Fruit fly (Drosophila melanogaster) whole organism, embryonic: ENCODE data around the gene CG5235.
A peak's percentile ranks its signal among the peaks of the same experiment; 100 is the strongest.

Experiments
- Awh ChIP-seq: fragments of 200-800 bp; sonication (Bioruptor generic); IDR thresholded peaks from 2 replicates; pipeline ENCODE4, ENCODE4 v1.3.6; 2022; ENCODE audit warnings: missing biosample characterization, missing genetic modification characterization
- Blimp-1 ChIP-seq: fragments of 200-800 bp; sonication (Bioruptor generic); optimal IDR thresholded peaks from 3 replicates; lab custom pipeline; 2018; ENCODE audit warnings: missing biosample characterization, missing genetic modification characterization, mild to moderate bottlenecking, moderate library complexity, missing genetic modification reagents
- CG10209 ChIP-seq: fragments of 200-800 bp; sonication (Bioruptor generic); optimal IDR thresholded peaks from 3 replicates; lab custom pipeline; 2017; ENCODE audit warnings: missing biosample characterization, mild to moderate bottlenecking, missing genetic modification characterization, missing genetic modification reagents
- CG10267 ChIP-seq: fragments of 200-800 bp; sonication (Bioruptor generic); optimal IDR thresholded peaks from 2 replicates; lab custom pipeline; 2018; ENCODE audit warnings: missing biosample characterization, mild to moderate bottlenecking, missing genetic modification characterization, moderate library complexity
- CG10654 ChIP-seq: fragments of 200-800 bp; sonication (Bioruptor generic); optimal IDR thresholded peaks from 2 replicates; lab custom pipeline; 2016; ENCODE audit warnings: missing biosample characterization, missing genetic modification characterization
- CG12391 ChIP-seq: fragments of 200-800 bp; sonication (Bioruptor generic); optimal IDR thresholded peaks from 3 replicates; lab custom pipeline; 2018; ENCODE audit warnings: missing biosample characterization, mild to moderate bottlenecking, missing genetic modification characterization, moderate library complexity
- CG13287 ChIP-seq: fragments of 200-800 bp; sonication (Bioruptor generic); IDR thresholded peaks from 2 replicates; pipeline ENCODE4 v1.3.6; 2022; ENCODE audit warnings: missing biosample characterization, missing genetic modification characterization; ENCODE audit not compliant: partially characterized antibody
- CG13775 ChIP-seq: fragments of 200-800 bp; sonication (Bioruptor generic); optimal IDR thresholded peaks from 3 replicates; lab custom pipeline; 2017; ENCODE audit warnings: missing biosample characterization, mild to moderate bottlenecking, missing genetic modification characterization
- CG14860 ChIP-seq: fragments of 200-800 bp; sonication (Bioruptor generic); IDR thresholded peaks from 3 replicates; pipeline ENCODE4 v1.3.6; 2022; ENCODE audit warnings: missing biosample characterization, missing genetic modification characterization; ENCODE audit not compliant: partially characterized antibody
- CG14965 ChIP-seq: fragments of 200-800 bp; sonication (Bioruptor generic); optimal IDR thresholded peaks from 2 replicates; lab custom pipeline; 2016; ENCODE audit warnings: missing biosample characterization, missing genetic modification characterization, borderline replicate concordance
- CG17359 ChIP-seq: fragments of 200-800 bp; sonication (Bioruptor generic); optimal IDR thresholded peaks from 3 replicates; lab custom pipeline; 2018; ENCODE audit warnings: missing biosample characterization, mild to moderate bottlenecking, missing genetic modification characterization, moderate library complexity
- CG17568 ChIP-seq: fragments of 200-800 bp; sonication (Bioruptor generic); optimal IDR thresholded peaks from 2 replicates; lab custom pipeline; 2018; ENCODE audit warnings: missing biosample characterization, mild to moderate bottlenecking, missing genetic modification characterization, moderate library complexity
- CG17802 ChIP-seq: fragments of 200-800 bp; sonication (Bioruptor generic); optimal IDR thresholded peaks from 2 replicates; lab custom pipeline; 2018; ENCODE audit warnings: missing biosample characterization, mild to moderate bottlenecking, missing genetic modification characterization, moderate library complexity
- CG2116 ChIP-seq: fragments of 200-800 bp; sonication (Bioruptor generic); optimal IDR thresholded peaks from 3 replicates; lab custom pipeline; 2018; ENCODE audit warnings: missing biosample characterization, mild to moderate bottlenecking, missing genetic modification characterization
- CG2875 ChIP-seq: fragments of 200-800 bp; sonication (Bioruptor generic); optimal IDR thresholded peaks from 2 replicates; lab custom pipeline; 2017; ENCODE audit warnings: missing biosample characterization, mild to moderate bottlenecking, missing genetic modification characterization, missing genetic modification reagents
- CG2889 ChIP-seq: fragments of 200-800 bp; sonication (Bioruptor generic); IDR thresholded peaks from 3 replicates; pipeline ENCODE4 v1.3.6; 2022; ENCODE audit warnings: missing biosample characterization, missing genetic modification characterization
- CG33557 ChIP-seq: fragments of 200-800 bp; sonication (Bioruptor generic); optimal IDR thresholded peaks from 2 replicates; lab custom pipeline; 2019; ENCODE audit warnings: missing biosample characterization, mild to moderate bottlenecking, missing genetic modification characterization, moderate library complexity
- CG3726 ChIP-seq: fragments of 200-800 bp; sonication (Bioruptor generic); IDR thresholded peaks from 3 replicates; pipeline ENCODE4, ENCODE4 v1.3.6; 2022; ENCODE audit warnings: missing biosample characterization, missing genetic modification characterization
- CG4854 ChIP-seq: fragments of 200-800 bp; sonication (Bioruptor generic); optimal IDR thresholded peaks from 2 replicates; lab custom pipeline; 2016; ENCODE audit warnings: missing biosample characterization, missing genetic modification characterization, inconsistent platforms
- CG6689 ChIP-seq: fragments of 200-800 bp; sonication (Bioruptor generic); IDR thresholded peaks from 2 replicates; pipeline ENCODE4 v1.3.6; 2022; ENCODE audit warnings: missing biosample characterization, missing genetic modification characterization
- CG6854 ChIP-seq: fragments of 200-800 bp; sonication (Bioruptor generic); optimal IDR thresholded peaks from 3 replicates; lab custom pipeline; 2017; ENCODE audit warnings: missing biosample characterization, mild to moderate bottlenecking, missing genetic modification characterization
- CG7745 ChIP-seq: fragments of 200-800 bp; sonication (Bioruptor generic); optimal IDR thresholded peaks from 2 replicates; lab custom pipeline; 2018; ENCODE audit warnings: missing biosample characterization, mild to moderate bottlenecking, missing genetic modification characterization, moderate library complexity
- Doc2 ChIP-seq: fragments of 200-800 bp; sonication (Bioruptor generic); IDR thresholded peaks from 2 replicates; pipeline ENCODE4 v1.3.6; 2022; ENCODE audit warnings: missing biosample characterization, missing genetic modification characterization
- Doc3 ChIP-seq: fragments of 200-800 bp; sonication (Bioruptor generic); IDR thresholded peaks from 3 replicates; pipeline ENCODE4 v1.3.6; 2022; ENCODE audit warnings: missing biosample characterization, missing genetic modification characterization; ENCODE audit not compliant: partially characterized antibody
- Fer1 ChIP-seq: fragments of 200-800 bp; sonication (Bioruptor generic); optimal IDR thresholded peaks from 2 replicates; lab custom pipeline; 2017; ENCODE audit warnings: missing biosample characterization, mild to moderate bottlenecking, missing genetic modification characterization
- GATAe ChIP-seq: fragments of 200-800 bp; sonication (Bioruptor generic); conservative IDR thresholded peaks from 2 replicates; pipeline ENCODE4 v1.3.6; 2022; ENCODE audit warnings: missing biosample characterization, missing genetic modification characterization
- HmgZ ChIP-seq: fragments of 200-800 bp; sonication (Bioruptor generic); optimal IDR thresholded peaks from 2 replicates; lab custom pipeline; 2018; ENCODE audit warnings: missing biosample characterization, mild to moderate bottlenecking, missing genetic modification characterization
- Hmr ChIP-seq: fragments of 200-800 bp; sonication (Bioruptor generic); optimal IDR thresholded peaks from 3 replicates; lab custom pipeline; 2017; ENCODE audit warnings: mild to moderate bottlenecking, missing biosample characterization, missing genetic modification reagents, missing genetic modification characterization
- Lhr ChIP-seq: fragments of 200-800 bp; sonication (Bioruptor generic); optimal IDR thresholded peaks from 3 replicates; lab custom pipeline; 2017; ENCODE audit warnings: mild to moderate bottlenecking, missing biosample characterization, missing genetic modification reagents, missing genetic modification characterization
- Nf-YC ChIP-seq: fragments of 200-800 bp; optimal IDR thresholded peaks from 3 replicates; lab custom pipeline; 2019; ENCODE audit warnings: missing biosample characterization, mild to moderate bottlenecking, missing genetic modification characterization, moderate library complexity
- Sry-β ChIP-seq: fragments of 200-800 bp; sonication (Bioruptor generic); optimal IDR thresholded peaks from 2 replicates; lab custom pipeline; 2018; ENCODE audit warnings: missing biosample characterization, mild to moderate bottlenecking, missing genetic modification characterization, moderate library complexity
- Xbp1 ChIP-seq: fragments of 200-800 bp; sonication (Bioruptor generic); optimal IDR thresholded peaks from 3 replicates; lab custom pipeline; 2016; ENCODE audit warnings: missing biosample characterization, mild to moderate bottlenecking, missing genetic modification characterization
- ara ChIP-seq: fragments of 200-800 bp; sonication (Bioruptor generic); IDR thresholded peaks from 2 replicates; pipeline ENCODE4 v1.3.6; 2022; ENCODE audit warnings: missing biosample characterization, missing genetic modification characterization
- cwo ChIP-seq: fragments of 200-800 bp; sonication (Bioruptor generic); optimal IDR thresholded peaks from 3 replicates; lab custom pipeline; 2017; ENCODE audit warnings: missing biosample characterization, missing genetic modification characterization, mild to moderate bottlenecking, moderate library complexity, missing genetic modification reagents
- da ChIP-seq: fragments of 200-800 bp; sonication (Bioruptor generic); optimal IDR thresholded peaks from 2 replicates; lab custom pipeline; 2016; ENCODE audit warnings: missing biosample characterization, missing genetic modification characterization
- danr ChIP-seq: fragments of 200-800 bp; sonication (Bioruptor generic); IDR thresholded peaks from 2 replicates; pipeline ENCODE4 v1.3.6; 2022; ENCODE audit warnings: missing biosample characterization, missing genetic modification characterization
- dimm ChIP-seq: fragments of 200-800 bp; sonication (Bioruptor generic); IDR thresholded peaks from 2 replicates; pipeline ENCODE4 v1.3.6; 2022; ENCODE audit warnings: missing biosample characterization, missing genetic modification characterization
- h ChIP-seq: fragments of >200 bp; optimal IDR thresholded peaks from 2 replicates; lab custom pipeline; 2017
- mam ChIP-seq: fragments of 200-800 bp; sonication (Bioruptor generic); optimal IDR thresholded peaks from 3 replicates; lab custom pipeline; 2016; ENCODE audit warnings: missing biosample characterization, missing genetic modification characterization
- p53 ChIP-seq: fragments of 200-800 bp; sonication (Bioruptor generic); optimal IDR thresholded peaks from 2 replicates; lab custom pipeline; 2016; ENCODE audit warnings: missing biosample characterization, missing genetic modification characterization
- pb ChIP-seq: fragments of 200-800 bp; sonication (Bioruptor generic); optimal IDR thresholded peaks from 3 replicates; lab custom pipeline; 2016; ENCODE audit warnings: missing biosample characterization, missing genetic modification characterization
- ro ChIP-seq: fragments of 200-800 bp; sonication (Bioruptor generic); IDR thresholded peaks from 2 replicates; pipeline ENCODE4 v1.3.6; 2022; ENCODE audit warnings: missing biosample characterization, missing genetic modification characterization
- salm ChIP-seq: fragments of 200-800 bp; sonication (Bioruptor generic); optimal IDR thresholded peaks from 2 replicates; lab custom pipeline; 2018; ENCODE audit warnings: missing biosample characterization, mild to moderate bottlenecking, missing genetic modification characterization
- sim ChIP-seq: fragments of 200-800 bp; sonication (Bioruptor generic); IDR thresholded peaks from 2 replicates; pipeline ENCODE4 v1.3.6; 2022; ENCODE audit warnings: missing biosample characterization, missing genetic modification characterization
- tll ChIP-seq, 2 experiments: fragments of 200-800 bp in 1 of 2; fragments of >200 bp in 1 of 2; sonication (Bioruptor generic) in 1 of 2; optimal IDR thresholded peaks; 2 replicates each; lab custom pipeline; 2017 to 2019; ENCODE audit warnings: missing biosample characterization in 2 of 2, missing genetic modification characterization in 2 of 2, mild to moderate bottlenecking in 1 of 2, moderate library complexity in 1 of 2
- tna ChIP-seq: fragments of 200-800 bp; sonication (Bioruptor generic); IDR thresholded peaks from 2 replicates; pipeline ENCODE4 v1.3.6; 2022; ENCODE audit warnings: missing biosample characterization, missing genetic modification characterization; ENCODE audit not compliant: partially characterized antibody
- vfl ChIP-seq: fragments of 200-800 bp; sonication (Bioruptor generic); optimal IDR thresholded peaks from 2 replicates; lab custom pipeline; 2016; ENCODE audit warnings: missing biosample characterization, missing genetic modification characterization
- zen ChIP-seq: fragments of 200-800 bp; sonication (Bioruptor generic); optimal IDR thresholded peaks from 3 replicates; lab custom pipeline; 2018; ENCODE audit warnings: missing biosample characterization, mild to moderate bottlenecking, missing genetic modification characterization, moderate library complexity
- zen2 ChIP-seq: fragments of 200-800 bp; sonication (Bioruptor generic); IDR thresholded peaks from 3 replicates; pipeline ENCODE4 v1.3.6; 2022; ENCODE audit warnings: missing biosample characterization, missing genetic modification characterization; ENCODE audit not compliant: partially characterized antibody
- zfh1 ChIP-seq: fragments of 200-800 bp; sonication (Bioruptor generic); IDR thresholded peaks from 3 replicates; pipeline ENCODE4 v1.3.6; 2022; ENCODE audit warnings: missing biosample characterization, missing genetic modification characterization

Gene CG5235

dm6 chr3L:16090330-16090803, at the start of gene CG5235, which contains the start of gene ClC-c (continued):
- TF ChIP-seq CG14965 (GFP tag; lab: Kevin White, UChicago), result no peak
- TF ChIP-seq CG10654 (GFP tag; lab: Kevin White, UChicago), result no peak
- TF ChIP-seq sim (GFP tag; lab: Robert Waterston, UW), result no peak
- peak; percentile 52 for TF ChIP-seq CG2116
- no peak for TF ChIP-seq CG4854
- peak; percentile 26 for TF ChIP-seq HmgZ (tag; lab: Kevin White, UChicago)
- TF ChIP-seq p53 (GFP tag; lab: Kevin White, UChicago), result no peak
- no peak for TF ChIP-seq danr
- TF ChIP-seq cwo, result no peak
- no peak for TF ChIP-seq CG3726 (GFP tag; lab: Robert Waterston, UW)
- peak; percentile 72 for TF ChIP-seq CG14860 (GFP tag; lab: Robert Waterston, UW)
- TF ChIP-seq CG2875 (GFP tag; lab: Kevin White, UChicago), result no peak
- TF ChIP-seq CG6689 (GFP tag; lab: Robert Waterston, UW), result no peak
- no peak for TF ChIP-seq Xbp1 (GFP tag; lab: Kevin White, UChicago)
- peak; percentile 86 for TF ChIP-seq tna (GFP tag; lab: Robert Waterston, UW)
- TF ChIP-seq ro, result no peak
- TF ChIP-seq zen (tag; lab: Kevin White, UChicago), result peak; percentile 28
- TF ChIP-seq CG10209 (GFP tag; lab: Kevin White, UChicago), result no peak
- TF ChIP-seq Lhr (GFP tag; lab: Kevin White, UChicago), result peak; percentile 14
- TF ChIP-seq Blimp-1 (GFP tag; lab: Kevin White, UChicago), result no peak
- TF ChIP-seq CG13287, result peak; percentile 88
- no peak for TF ChIP-seq vfl
- TF ChIP-seq Sry-β (GFP tag; lab: Kevin White, UChicago), result no peak
- TF ChIP-seq dimm (GFP tag; lab: Robert Waterston, UW), result no peak
- peak; percentile 46 for TF ChIP-seq CG7745
- no peak for TF ChIP-seq CG17568 (GFP tag; lab: Kevin White, UChicago)
- TF ChIP-seq mam (GFP tag; lab: Kevin White, UChicago), result no peak
- no peak for TF ChIP-seq CG12391 (tag; lab: Kevin White, UChicago)
- no peak for TF ChIP-seq CG17802 (tag; lab: Kevin White, UChicago)
- no peak for TF ChIP-seq CG2889 (GFP tag; lab: Robert Waterston, UW)
- no peak for TF ChIP-seq CG17359 (tag; lab: Kevin White, UChicago)
- no peak for TF ChIP-seq Doc2
- TF ChIP-seq ara (GFP tag; lab: Robert Waterston, UW), result no peak
- TF ChIP-seq salm (tag; lab: Kevin White, UChicago), result no peak
- no peak for TF ChIP-seq CG33557 (GFP tag; lab: Kevin White, UChicago)
- no peak for TF ChIP-seq Hmr (GFP tag; lab: Kevin White, UChicago)
- no peak for TF ChIP-seq GATAe (GFP tag; lab: Robert Waterston, UW)
- TF ChIP-seq Nf-YC (tag; lab: Kevin White, UChicago), result no peak
- no peak for TF ChIP-seq pb
- no peak for TF ChIP-seq h (lab: Kevin White, UChicago)
- TF ChIP-seq Awh (GFP tag; lab: Robert Waterston, UW), result no peak
- TF ChIP-seq tll (GFP tag; optimal IDR thresholded peaks at IDR 0.05; lab: Kevin White, UChicago), result no peak
- TF ChIP-seq Fer1 (GFP tag; lab: Kevin White, UChicago), result peak; percentile 38
- peak; percentile 72 for TF ChIP-seq Doc3 (GFP tag; lab: Robert Waterston, UW)
- no peak for TF ChIP-seq CG13775 (GFP tag; lab: Kevin White, UChicago)
- peak; percentile 79; the same call in 2 of the 3 replicates for TF ChIP-seq zen2 (GFP tag; lab: Robert Waterston, UW)
- no peak for TF ChIP-seq da (GFP tag; lab: Kevin White, UChicago)
- peak; percentile 40 for TF ChIP-seq CG10267
- TF ChIP-seq zfh1 (GFP tag; lab: Robert Waterston, UW), result no peak
- no peak for TF ChIP-seq CG6854
